Worm (Caenorhabditis elegans) whole organism, L1 larva: ENCODE measurements around the gene T19H12.2.

Source experiments
- C04F5.9 ChIP-seq: sonication (generic microtip); optimal IDR thresholded peaks from 2 replicates; lab custom pipeline; 2016; ENCODE audit warnings: missing genetic modification characterization, missing compliant biosample characterization
- C16A3.4 ChIP-seq: fragments of 150-350 bp; optimal IDR thresholded peaks from 2 replicates; lab custom pipeline; 2014; ENCODE audit warnings: missing biosample characterization, missing genetic modification characterization
- Y116A8C.19 ChIP-seq: sonication (generic microtip); optimal IDR thresholded peaks from 2 replicates; lab custom pipeline; 2016; ENCODE audit warnings: missing compliant biosample characterization, missing genetic modification characterization, borderline replicate concordance
- alr-1 ChIP-seq: fragments of 200-800 bp; sonication (Bioruptor generic); optimal IDR thresholded peaks from 2 replicates; lab custom pipeline; 2018; ENCODE audit warnings: borderline replicate concordance, mild to moderate bottlenecking, missing genetic modification characterization, missing compliant biosample characterization
- ama-1 ChIP-seq: fragments of 150-350 bp; optimal IDR thresholded peaks from 2 replicates; lab custom pipeline; 2014
- ceh-63 ChIP-seq: fragments of 200-800 bp; sonication (Bioruptor generic); optimal IDR thresholded peaks from 2 replicates; lab custom pipeline; 2018; ENCODE audit warnings: mild to moderate bottlenecking, missing genetic modification characterization, missing compliant biosample characterization
- ceh-8 ChIP-seq: fragments of 200-800 bp; sonication (Bioruptor generic); optimal IDR thresholded peaks from 2 replicates; lab custom pipeline; 2018; ENCODE audit warnings: mild to moderate bottlenecking, missing genetic modification characterization, moderate library complexity, missing compliant biosample characterization
- ceh-88 ChIP-seq: fragments of 200-800 bp; sonication (Bioruptor generic); IDR thresholded peaks from 2 replicates; pipeline ENCODE4 v1.3.6; 2022; ENCODE audit warnings: missing genetic modification characterization, missing compliant biosample characterization
- dpl-1 ChIP-seq, 3 experiments: fragments of 150-350 bp in 2 of 3; sonication (generic microtip) in 1 of 3; optimal IDR thresholded peaks; 2 replicates each; lab custom pipeline; 2014 to 2017; ENCODE audit warnings: missing biosample characterization in 3 of 3, missing genetic modification characterization in 3 of 3, missing genetic modification reagents in 3 of 3
- efl-1 ChIP-seq, 4 experiments: fragments of 150-350 bp; optimal IDR thresholded peaks in 3 of 4; peaks in 1 of 4; 1 replicate in 1 of 4; 2 replicates in 3 of 4; lab custom pipeline; 2014; ENCODE audit warnings: missing biosample characterization in 2 of 4, missing genetic modification characterization in 2 of 4, missing genetic modification reagents in 2 of 4
- egl-13 ChIP-seq: sonication (generic microtip); optimal IDR thresholded peaks from 2 replicates; lab custom pipeline; 2016; ENCODE audit warnings: missing genotype, missing genetic modification reagents, missing genetic modification characterization, missing compliant biosample characterization
- egl-27 ChIP-seq, 2 experiments: fragments of 150-350 bp in 1 of 2; sonication (generic microtip); optimal IDR thresholded peaks; 3 replicates each; lab custom pipeline; 2017 to 2018; ENCODE audit warnings: missing biosample characterization in 2 of 2, missing genetic modification characterization in 2 of 2, missing genetic modification reagents in 2 of 2
- ets-5 ChIP-seq: fragments of 200-800 bp; sonication (Bioruptor generic); IDR thresholded peaks from 2 replicates; pipeline ENCODE4 v1.3.6; 2022; ENCODE audit warnings: missing genetic modification characterization, missing compliant biosample characterization
- fkh-10 ChIP-seq: sonication (generic microtip); optimal IDR thresholded peaks from 2 replicates; lab custom pipeline; 2017; ENCODE audit warnings: missing biosample characterization, missing genetic modification reagents, missing genetic modification characterization
- fkh-4 ChIP-seq: sonication (generic microtip); optimal IDR thresholded peaks from 2 replicates; lab custom pipeline; 2016; ENCODE audit warnings: missing compliant biosample characterization, missing genetic modification characterization, borderline replicate concordance
- grh-1 ChIP-seq: fragments of 200-800 bp; sonication (Bioruptor generic); IDR thresholded peaks from 2 replicates; pipeline ENCODE4 v1.3.6; 2022; ENCODE audit warnings: missing genetic modification reagents, missing genetic modification characterization, missing compliant biosample characterization
- hlh-17 ChIP-seq: fragments of 200-800 bp; sonication (Bioruptor generic); optimal IDR thresholded peaks from 2 replicates; lab custom pipeline; 2018; ENCODE audit warnings: missing genetic modification characterization, mild to moderate bottlenecking, missing compliant biosample characterization, moderate library complexity, borderline replicate concordance
- hpl-2 ChIP-seq: fragments of 150-350 bp; optimal IDR thresholded peaks from 2 replicates; lab custom pipeline; 2014; ENCODE audit warnings: missing biosample characterization, missing genetic modification reagents, missing genetic modification characterization
- irx-1 ChIP-seq: sonication (generic microtip); optimal IDR thresholded peaks from 2 replicates; lab custom pipeline; 2016; ENCODE audit warnings: missing genetic modification characterization, missing compliant biosample characterization
- jun-1 ChIP-seq: fragments of 150-350 bp; optimal IDR thresholded peaks from 2 replicates; lab custom pipeline; 2014; ENCODE audit warnings: missing biosample characterization, missing genetic modification reagents, missing genetic modification characterization
- lin-14 ChIP-seq: fragments of 200-800 bp; sonication (Bioruptor generic); optimal IDR thresholded peaks from 2 replicates; lab custom pipeline; 2018; ENCODE audit warnings: mild to moderate bottlenecking, missing genetic modification characterization, moderate library complexity, missing compliant biosample characterization
- lin-15B ChIP-seq: fragments of 150-350 bp; sonication (generic microtip); optimal IDR thresholded peaks from 3 replicates; lab custom pipeline; 2014; ENCODE audit warnings: missing biosample characterization, missing genetic modification characterization
- lin-35 ChIP-seq, 2 experiments: fragments of 150-350 bp; optimal IDR thresholded peaks; 2 replicates each; lab custom pipeline; 2014; ENCODE audit warnings: missing biosample characterization in 2 of 2, missing genetic modification characterization in 2 of 2, missing genetic modification reagents in 2 of 2
- lin-39 ChIP-seq: fragments of 150-350 bp; optimal IDR thresholded peaks from 2 replicates; lab custom pipeline; 2014; ENCODE audit warnings: missing biosample characterization, missing genetic modification reagents, missing genetic modification characterization
- lir-3 ChIP-seq: sonication (generic microtip); optimal IDR thresholded peaks from 2 replicates; lab custom pipeline; 2016; ENCODE audit warnings: mild to moderate bottlenecking, missing genetic modification characterization, moderate library complexity, missing compliant biosample characterization; ENCODE audit not compliant: poor library complexity
- mab-9 ChIP-seq: fragments of 200-800 bp; sonication (Bioruptor generic); IDR thresholded peaks from 2 replicates; pipeline ENCODE4 v1.3.6; 2022; ENCODE audit warnings: missing genetic modification reagents, missing genetic modification characterization, missing compliant biosample characterization
- mdl-1 ChIP-seq, 2 experiments: fragments of 150-350 bp; optimal IDR thresholded peaks; 2 replicates each; lab custom pipeline; 2014 to 2017; ENCODE audit warnings: missing biosample characterization in 2 of 2, missing genetic modification characterization in 2 of 2, inconsistent platforms in 1 of 2
- mep-1 ChIP-seq: fragments of 150-350 bp; optimal IDR thresholded peaks from 2 replicates; lab custom pipeline; 2014; ENCODE audit warnings: missing biosample characterization, missing genetic modification characterization
- nhr-11 ChIP-seq: fragments of 150-350 bp; optimal IDR thresholded peaks from 2 replicates; lab custom pipeline; 2014; ENCODE audit warnings: missing biosample characterization, missing genetic modification characterization
- nhr-20 ChIP-seq: sonication (generic microtip); optimal IDR thresholded peaks from 2 replicates; lab custom pipeline; 2016; ENCODE audit warnings: mild to moderate bottlenecking, missing genetic modification characterization, missing compliant biosample characterization
- nhr-28 ChIP-seq: fragments of 150-350 bp; optimal IDR thresholded peaks from 2 replicates; lab custom pipeline; 2014; ENCODE audit warnings: missing biosample characterization, missing genetic modification characterization
- nhr-47 ChIP-seq: sonication (generic microtip); optimal IDR thresholded peaks from 2 replicates; lab custom pipeline; 2016; ENCODE audit warnings: mild to moderate bottlenecking, missing genetic modification characterization, moderate library complexity, missing compliant biosample characterization
- nhr-71 ChIP-seq: sonication (generic microtip); optimal IDR thresholded peaks from 2 replicates; lab custom pipeline; 2016; ENCODE audit warnings: mild to moderate bottlenecking, missing genetic modification characterization, moderate library complexity, missing compliant biosample characterization
- nhr-77 ChIP-seq: fragments of 150-350 bp; optimal IDR thresholded peaks from 2 replicates; lab custom pipeline; 2014; ENCODE audit warnings: missing biosample characterization, missing genetic modification characterization
- nhr-84 ChIP-seq: sonication (generic microtip); optimal IDR thresholded peaks from 2 replicates; lab custom pipeline; 2017; ENCODE audit warnings: missing biosample characterization, missing genetic modification characterization
- nhr-85 ChIP-seq: sonication (generic microtip); peaks from one replicate; lab custom pipeline; 2016; ENCODE audit warnings: missing genetic modification characterization, inconsistent platforms, missing compliant biosample characterization
- pqm-1 ChIP-seq: sonication (generic microtip); optimal IDR thresholded peaks from 3 replicates; lab custom pipeline; 2017; ENCODE audit warnings: missing biosample characterization, missing genetic modification characterization
- snpc-4 ChIP-seq: fragments of 150-350 bp; optimal IDR thresholded peaks from 2 replicates; lab custom pipeline; 2014; ENCODE audit warnings: missing biosample characterization, missing genetic modification characterization
- snu-23 ChIP-seq: sonication (generic microtip); optimal IDR thresholded peaks from 2 replicates; lab custom pipeline; 2016; ENCODE audit warnings: missing genetic modification characterization, missing compliant biosample characterization
- sox-4 ChIP-seq: sonication (generic microtip); optimal IDR thresholded peaks from 2 replicates; lab custom pipeline; 2016; ENCODE audit warnings: missing genetic modification characterization, missing compliant biosample characterization
- sup-37 ChIP-seq: fragments of 200-800 bp; sonication (Bioruptor generic); optimal IDR thresholded peaks from 2 replicates; lab custom pipeline; 2018; ENCODE audit warnings: mild to moderate bottlenecking, missing genetic modification characterization, missing compliant biosample characterization
- swsn-7 ChIP-seq: sonication (generic microtip); optimal IDR thresholded peaks from 2 replicates; lab custom pipeline; 2016; ENCODE audit warnings: missing genetic modification characterization, missing compliant biosample characterization
- tlp-1 ChIP-seq: fragments of 150-350 bp; optimal IDR thresholded peaks from 2 replicates; lab custom pipeline; 2014; ENCODE audit warnings: missing biosample characterization, missing genetic modification characterization
- unc-130 ChIP-seq: fragments of 150-350 bp; optimal IDR thresholded peaks from 2 replicates; lab custom pipeline; 2017; ENCODE audit warnings: missing biosample characterization, missing genetic modification characterization, inconsistent platforms
- unc-86 ChIP-seq: sonication (generic microtip); optimal IDR thresholded peaks from 2 replicates; lab custom pipeline; 2016; ENCODE audit warnings: missing genetic modification characterization, missing compliant biosample characterization
- vab-15 ChIP-seq: sonication (generic microtip); optimal IDR thresholded peaks from 2 replicates; lab custom pipeline; 2017; ENCODE audit warnings: missing genotype, mild to moderate bottlenecking, missing genetic modification characterization, missing compliant biosample characterization
- xbp-1 ChIP-seq: sonication (generic microtip); optimal IDR thresholded peaks from 2 replicates; lab custom pipeline; 2016; ENCODE audit warnings: missing genetic modification characterization, missing compliant biosample characterization
- zip-4 ChIP-seq: fragments of 200-800 bp; sonication (Bioruptor generic); optimal IDR thresholded peaks from 2 replicates; lab custom pipeline; 2018; ENCODE audit warnings: mild to moderate bottlenecking, missing genetic modification characterization, moderate library complexity, missing compliant biosample characterization
- ztf-4 ChIP-seq: fragments of 150-350 bp; optimal IDR thresholded peaks from 2 replicates; lab custom pipeline; 2014; ENCODE audit warnings: missing biosample characterization, missing genetic modification characterization

Gene T19H12.2

ce11 chrV:4860525-4860924, 29.7 kb upstream of the T19H12.2 start (continued):
- TF ChIP-seq jun-1 = no peak
- TF ChIP-seq nhr-11 (tag; lab: Kevin White, UChicago) = no peak
- no peak for TF ChIP-seq nhr-84 (tag; lab: Kevin White, UChicago)
- TF ChIP-seq xbp-1 (tag; lab: Kevin White, UChicago) = no peak
- TF ChIP-seq mab-9 (GFP tag; lab: Robert Waterston, UW) = no peak
- no peak for TF ChIP-seq nhr-28 (tag; lab: Kevin White, UChicago)
- TF ChIP-seq mdl-1 (tag; optimal IDR thresholded peaks at IDR 0.05; lab: Kevin White, UChicago) = no peak
- no peak for TF ChIP-seq lin-39 (tag; lab: Kevin White, UChicago)
- no peak for TF ChIP-seq lir-3 (tag; lab: Kevin White, UChicago)
- no peak for TF ChIP-seq sox-4 (tag; lab: Kevin White, UChicago)
- TF ChIP-seq nhr-71 = peak; percentile 37
- TF ChIP-seq zip-4 (GFP tag; lab: Kevin White, UChicago) = no peak
- no peak for TF ChIP-seq mep-1 (tag; lab: Kevin White, UChicago)
- TF ChIP-seq ceh-88 (GFP tag; lab: Robert Waterston, UW) = no peak
- no peak for TF ChIP-seq alr-1 (tag; lab: Kevin White, UChicago)
- TF ChIP-seq lin-14 = peak; percentile 57
- no peak for TF ChIP-seq dpl-1 (GFP tag; optimal IDR thresholded peaks at IDR 0.05; lab: Kevin White, UChicago)
- no peak for TF ChIP-seq pqm-1
- no peak for TF ChIP-seq unc-130 (tag; lab: Kevin White, UChicago)
- TF ChIP-seq grh-1 = no peak
- no peak for TF ChIP-seq ceh-63 (GFP tag; lab: Kevin White, UChicago)

- TF ChIP-seq C04F5.9 (tag; lab: Kevin White, UChicago) (no peak), egl-27 (tag; optimal IDR thresholded peaks at IDR 0.05; lab: Kevin White, UChicago) (no peak), lin-15B (no peak), fkh-10 (no peak), lir-3 (tag; lab: Kevin White, UChicago) (no peak), nhr-85 (tag; lab: Kevin White, UChicago) (peak; percentile 50), sup-37 (GFP tag; lab: Kevin White, UChicago) (no peak), lin-14 (peak; percentile 73), snpc-4 (tag; lab: Kevin White, UChicago) (no peak), fkh-4 (tag; lab: Kevin White, UChicago) (no peak), alr-1 (tag; lab: Kevin White, UChicago) (no peak), pqm-1 (no peak), efl-1 (optimal IDR thresholded peaks at IDR 0.05; lab: Kevin White, UChicago) (no peak), efl-1 (GFP tag; optimal IDR thresholded peaks at IDR 0.05 in 1 of 2; lab: Kevin White, UChicago) (no peak), snu-23 (GFP tag; lab: Kevin White, UChicago) (peak; percentile 31), nhr-47 (tag; lab: Kevin White, UChicago) (no peak), nhr-28 (tag; lab: Kevin White, UChicago) (no peak), hpl-2 (GFP tag; lab: Kevin White, UChicago) (no peak), Y116A8C.19 (no peak), xbp-1 (tag; lab: Kevin White, UChicago) (no peak), egl-13 (tag; lab: Kevin White, UChicago) (no peak), mep-1 (tag; lab: Kevin White, UChicago) (peak; percentile 21), swsn-7 (tag; lab: Kevin White, UChicago) (no peak), unc-86 (tag; lab: Kevin White, UChicago) (no peak), nhr-20 (peak; percentile 53), ets-5 (GFP tag; lab: Robert Waterston, UW) (no peak), lin-39 (tag; lab: Kevin White, UChicago) (no peak), tlp-1 (no peak), ztf-4 (peak; percentile 18), ceh-88 (GFP tag; lab: Robert Waterston, UW) (no peak), vab-15 (tag; lab: Kevin White, UChicago) (no peak), mab-9 (GFP tag; lab: Robert Waterston, UW) (no peak), ceh-8 (GFP tag; lab: Kevin White, UChicago) (no peak), nhr-77 (peak; percentile 27), mdl-1 (tag; optimal IDR thresholded peaks at IDR 0.05; lab: Kevin White, UChicago) (no peak), nhr-71 (peak; percentile 49), ama-1 (lab: Kevin White, UChicago) (no peak), lin-35 (GFP tag; optimal IDR thresholded peaks at IDR 0.05; lab: Kevin White, UChicago) (peak in 1 of 2 experiments; percentile 32), C16A3.4 (tag; lab: Kevin White, UChicago) (peak; percentile 1), irx-1 (tag; lab: Kevin White, UChicago) (no peak), hlh-17 (GFP tag; lab: Kevin White, UChicago) (no peak)
These were observed 27.5 kb upstream of the T19H12.2 start, which contains the start of gene C37H5.13 for ce11 chrV:4862737-4863136. Gene C37H5.13, minus strand, starts transcription at chrV:4862965.
